Worm (Caenorhabditis elegans): ENCODE results near the gene F42C5.9.
"Not testable (repeated sequence)": the region's sequence is repeated elsewhere in the genome, so short reads cannot be mapped to it uniquely, and the experiment has no call there.

- not testable (repeated sequence) for TF ChIP-seq snpc-4 (tag; optimal IDR thresholded peaks at IDR 0.05); bed-3 (GFP tag; optimal IDR thresholded peaks at IDR 0.05); lsy-2 (tag; optimal IDR thresholded peaks at IDR 0.05); elt-3 (tag; optimal IDR thresholded peaks at IDR 0.05); pha-4 (tag; optimal IDR thresholded peaks at IDR 0.05); ztf-11 (tag; optimal IDR thresholded peaks at IDR 0.05); nhr-12 (tag; optimal IDR thresholded peaks at IDR 0.05); ces-1 (GFP tag; optimal IDR thresholded peaks at IDR 0.05); nhr-76 (tag; optimal IDR thresholded peaks at IDR 0.05); nhr-2 (tag; optimal IDR thresholded peaks at IDR 0.05); ceh-83 (GFP tag; optimal IDR thresholded peaks at IDR 0.05); unc-62 (GFP tag; optimal IDR thresholded peaks at IDR 0.05); tbx-8 (GFP tag; optimal IDR thresholded peaks at IDR 0.05)
Observed at ce11 chrIV:7365011-7365410, 48.1 kb upstream of the F42C5.9 start, which contains the start of gene Y40C5A.4.

All from whole organism, mixed stage, embryonic.